Worm (Caenorhabditis elegans) whole organism, early embryonic: ENCODE measurements around the gene cht-5.

ENCODE experiments used
- B0310.2 ChIP-seq: sonication (generic microtip); optimal IDR thresholded peaks from 2 replicates; lab custom pipeline; 2016; ENCODE audit warnings: mild to moderate bottlenecking, missing genetic modification characterization, missing compliant biosample characterization
- F13C5.2 ChIP-seq: sonication (generic microtip); optimal IDR thresholded peaks from 2 replicates; lab custom pipeline; 2017; ENCODE audit warnings: mild to moderate bottlenecking, missing genetic modification characterization, inconsistent platforms, missing compliant biosample characterization
- aly-1 ChIP-seq: sonication (generic microtip); optimal IDR thresholded peaks from 2 replicates; lab custom pipeline; 2016; ENCODE audit warnings: missing genetic modification characterization, missing compliant biosample characterization
- ama-1 ChIP-seq: fragments of 150-350 bp; optimal IDR thresholded peaks from 2 replicates; lab custom pipeline; 2014
- ceh-13 ChIP-seq: fragments of 200-800 bp; sonication (Bioruptor generic); optimal IDR thresholded peaks from 2 replicates; lab custom pipeline; 2018; ENCODE audit warnings: mild to moderate bottlenecking, missing genetic modification characterization, missing compliant biosample characterization
- ceh-36 ChIP-seq: sonication (generic microtip); optimal IDR thresholded peaks from 2 replicates; lab custom pipeline; 2016; ENCODE audit warnings: missing genetic modification characterization, inconsistent platforms, missing compliant biosample characterization
- ets-7 ChIP-seq: sonication (generic microtip); optimal IDR thresholded peaks from 2 replicates; lab custom pipeline; 2016; ENCODE audit warnings: missing genotype, missing genetic modification characterization, missing compliant biosample characterization
- flt-1 ChIP-seq: fragments of 200-800 bp; sonication (Bioruptor generic); IDR thresholded peaks from 2 replicates; pipeline ENCODE4 v1.3.6; 2022; ENCODE audit warnings: missing genetic modification characterization, missing compliant biosample characterization
- hmbx-1 ChIP-seq: sonication (generic microtip); optimal IDR thresholded peaks from 2 replicates; lab custom pipeline; 2016; ENCODE audit warnings: mild to moderate bottlenecking, missing genetic modification characterization, missing compliant biosample characterization
- hmg-4 ChIP-seq: fragments of 200-800 bp; sonication (Bioruptor generic); optimal IDR thresholded peaks from 2 replicates; lab custom pipeline; 2018; ENCODE audit warnings: mild to moderate bottlenecking, missing genetic modification characterization, missing compliant biosample characterization
- hnd-1 ChIP-seq: sonication (generic microtip); optimal IDR thresholded peaks from 2 replicates; lab custom pipeline; 2016; ENCODE audit warnings: missing genetic modification characterization, missing compliant biosample characterization
- pes-1 ChIP-seq: fragments of 200-800 bp; sonication (Bioruptor generic); IDR thresholded peaks from 2 replicates; pipeline ENCODE4 v1.3.6; 2022; ENCODE audit warnings: missing genetic modification reagents, missing genetic modification characterization, missing compliant biosample characterization
- scrt-1 ChIP-seq: fragments of 200-800 bp; sonication (Bioruptor generic); IDR thresholded peaks from 2 replicates; pipeline ENCODE4 v1.3.6; 2022; ENCODE audit warnings: missing genetic modification characterization, missing compliant biosample characterization
- sea-1 ChIP-seq: fragments of 200-800 bp; sonication (Bioruptor generic); conservative IDR thresholded peaks from 2 replicates; pipeline ENCODE4 v1.3.6; 2022; ENCODE audit warnings: missing genetic modification characterization, missing compliant biosample characterization
- tbx-11 ChIP-seq: fragments of 200-800 bp; sonication (Bioruptor generic); IDR thresholded peaks from 2 replicates; pipeline ENCODE4 v1.3.6; 2022; ENCODE audit warnings: missing genetic modification characterization, missing compliant biosample characterization
- tbx-37 ChIP-seq: fragments of 200-800 bp; sonication (Bioruptor generic); conservative IDR thresholded peaks from 2 replicates; pipeline ENCODE4 v1.3.6; 2022; ENCODE audit warnings: missing genetic modification reagents, missing genetic modification characterization, missing compliant biosample characterization
- tra-4 ChIP-seq: sonication (generic microtip); optimal IDR thresholded peaks from 2 replicates; lab custom pipeline; 2017; ENCODE audit warnings: missing genetic modification characterization, missing compliant biosample characterization

The cht-5 gene

DNA sequence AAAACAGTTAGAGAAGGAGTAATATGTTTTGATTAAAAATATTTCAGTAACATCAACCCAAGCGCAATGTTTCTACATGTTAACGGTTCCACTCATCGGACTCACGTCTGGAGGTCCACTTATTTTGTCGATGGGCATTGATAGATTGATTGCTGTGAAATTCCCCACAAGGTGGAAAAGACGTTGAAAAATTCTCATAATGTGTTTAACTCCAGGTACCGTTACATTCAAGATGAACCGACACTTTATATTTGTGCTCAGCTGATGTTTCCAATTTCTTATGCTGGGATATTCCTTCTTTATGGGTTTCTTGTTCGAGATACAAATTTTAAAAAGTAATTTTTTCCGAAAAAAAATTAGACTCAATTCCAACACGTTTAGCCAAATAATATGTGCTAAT is 38.6 kb downstream of the cht-5 start:
- no peak for TF ChIP-seq tbx-37
- TF ChIP-seq ceh-36 (tag; lab: Kevin White, UChicago): no peak
- no peak for TF ChIP-seq B0310.2
- TF ChIP-seq ama-1 (lab: Kevin White, UChicago): no peak

DNA sequence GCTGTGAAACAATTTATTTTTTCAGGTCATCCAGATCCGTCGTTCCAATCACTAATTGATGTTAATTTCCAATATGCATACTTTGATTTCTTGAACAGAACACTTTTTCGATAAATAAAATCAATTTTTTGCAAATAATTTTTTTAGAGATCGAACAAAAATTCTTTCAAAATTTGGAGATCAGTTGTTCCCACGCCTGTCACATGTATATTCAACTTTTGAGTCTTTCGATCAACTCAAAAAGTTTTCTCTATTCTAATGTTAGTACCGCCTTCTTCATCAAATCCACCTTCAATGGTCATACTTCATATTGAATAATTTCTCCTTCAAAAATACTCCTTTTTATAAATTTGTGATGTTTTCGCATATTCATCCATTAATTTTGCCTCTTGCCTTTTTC is 40.3 kb downstream of the cht-5 start, which contains the start of gene srsx-29:
srsx-29 (plus strand) TSS at position 301 of the 400 bp plus-strand sequence.
- TF ChIP-seq ets-7 (tag; lab: Kevin White, UChicago) (no peak), ceh-36 (tag; lab: Kevin White, UChicago) (no peak), flt-1 (GFP tag; lab: Robert Waterston, UW) (no peak), tra-4 (tag; lab: Kevin White, UChicago) (no peak), B0310.2 (no peak), hmbx-1 (no peak), aly-1 (tag; lab: Kevin White, UChicago) (no peak), hmg-4 (no peak), hnd-1 (tag; lab: Kevin White, UChicago) (no peak), sea-1 (no peak), pes-1 (GFP tag; lab: Robert Waterston, UW) (no peak), scrt-1 (no peak), ceh-13 (GFP tag; lab: Kevin White, UChicago) (no peak), F13C5.2 (tag; lab: Kevin White, UChicago) (no peak), ama-1 (lab: Kevin White, UChicago) (no peak), tbx-11 (GFP tag; lab: Robert Waterston, UW) (no peak), tbx-37 (no peak)

DNA sequence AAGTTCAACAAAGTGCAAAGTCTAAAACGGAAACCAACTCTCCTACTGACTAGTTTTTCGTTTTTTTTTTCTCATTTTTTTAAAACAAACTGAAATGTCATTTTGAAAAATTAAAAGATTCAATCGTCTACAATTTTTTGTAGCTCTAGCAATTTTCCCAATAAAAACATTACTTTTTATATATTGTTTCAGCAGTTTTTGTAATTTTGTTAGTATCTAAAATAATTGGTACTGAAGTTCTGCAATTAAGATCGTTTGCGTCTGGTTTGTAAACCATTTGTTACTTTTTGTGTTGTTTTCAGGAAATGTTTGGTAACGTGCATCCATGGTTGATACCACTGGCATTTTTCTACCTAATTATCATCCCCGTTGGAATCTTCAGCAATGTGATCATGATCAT is 44.1 kb downstream of the cht-5 start, which contains the start of gene srsx-30:
srsx-30 (plus strand) TSS at position 301 of the 400 bp plus-strand sequence.
- no peak for TF ChIP-seq tra-4 (tag; lab: Kevin White, UChicago)
- no peak for TF ChIP-seq flt-1 (GFP tag; lab: Robert Waterston, UW)
- TF ChIP-seq sea-1: no peak
- TF ChIP-seq pes-1 (GFP tag; lab: Robert Waterston, UW): no peak
- TF ChIP-seq tbx-11 (GFP tag; lab: Robert Waterston, UW): no peak
- no peak for TF ChIP-seq aly-1 (tag; lab: Kevin White, UChicago)
- no peak for TF ChIP-seq hmg-4
- no peak for TF ChIP-seq F13C5.2 (tag; lab: Kevin White, UChicago)
- TF ChIP-seq B0310.2: no peak
- TF ChIP-seq tbx-37: no peak
- no peak for TF ChIP-seq scrt-1
- no peak for TF ChIP-seq hmbx-1
- TF ChIP-seq ceh-13 (GFP tag; lab: Kevin White, UChicago): no peak

DNA sequence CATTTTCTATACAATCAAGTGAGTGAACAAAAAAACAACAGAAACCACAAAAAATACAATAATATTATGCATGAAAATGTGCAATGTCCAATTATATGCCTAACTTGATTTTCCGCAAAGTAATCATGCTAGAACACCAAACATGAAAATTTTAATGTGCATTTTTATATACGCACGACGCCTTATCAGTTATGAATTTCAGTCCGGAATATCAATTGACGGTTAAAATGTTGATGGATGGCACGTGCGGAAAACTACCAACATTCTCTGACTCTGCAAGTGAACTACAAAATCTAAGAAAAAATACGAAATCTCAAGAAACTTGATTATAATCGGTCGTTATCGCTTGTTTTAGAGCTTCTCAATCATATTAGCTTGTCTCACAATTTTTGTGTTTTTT is 45.5 kb downstream of the cht-5 start:
- no peak for TF ChIP-seq tbx-11 (GFP tag; lab: Robert Waterston, UW)

DNA sequence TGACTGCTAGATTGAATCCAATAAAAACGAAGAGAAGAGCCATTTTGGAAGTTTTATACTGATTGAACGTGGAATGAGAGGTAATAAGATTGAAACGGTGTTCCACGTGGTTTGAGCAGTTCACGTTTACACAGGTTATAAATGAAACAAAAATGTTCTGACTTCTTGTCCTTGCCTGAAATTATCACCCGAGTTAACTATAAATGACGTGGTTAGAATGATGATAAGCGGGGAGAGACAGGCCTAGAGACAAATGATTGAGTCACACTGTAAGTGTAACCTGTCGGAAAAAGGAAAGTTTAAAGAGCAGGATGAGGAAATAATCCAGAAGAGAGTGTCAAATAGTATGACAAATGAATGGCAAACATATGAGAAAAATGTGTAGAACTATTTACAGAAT is 46.5 kb downstream of the cht-5 start, which contains the start of gene C51E3.10:
C51E3.10 (minus strand) TSS at position 181 of the 400 bp plus-strand sequence.
- TF ChIP-seq sea-1 (no peak), aly-1 (tag; lab: Kevin White, UChicago) (no peak), tbx-37 (no peak), scrt-1 (no peak), flt-1 (GFP tag; lab: Robert Waterston, UW) (no peak), B0310.2 (no peak), tra-4 (tag; lab: Kevin White, UChicago) (no peak), hmg-4 (no peak), hnd-1 (tag; lab: Kevin White, UChicago) (no peak), pes-1 (GFP tag; lab: Robert Waterston, UW) (no peak), tbx-11 (GFP tag; lab: Robert Waterston, UW) (no peak), F13C5.2 (tag; lab: Kevin White, UChicago) (no peak), hmbx-1 (no peak), ceh-36 (tag; lab: Kevin White, UChicago) (no peak)

DNA sequence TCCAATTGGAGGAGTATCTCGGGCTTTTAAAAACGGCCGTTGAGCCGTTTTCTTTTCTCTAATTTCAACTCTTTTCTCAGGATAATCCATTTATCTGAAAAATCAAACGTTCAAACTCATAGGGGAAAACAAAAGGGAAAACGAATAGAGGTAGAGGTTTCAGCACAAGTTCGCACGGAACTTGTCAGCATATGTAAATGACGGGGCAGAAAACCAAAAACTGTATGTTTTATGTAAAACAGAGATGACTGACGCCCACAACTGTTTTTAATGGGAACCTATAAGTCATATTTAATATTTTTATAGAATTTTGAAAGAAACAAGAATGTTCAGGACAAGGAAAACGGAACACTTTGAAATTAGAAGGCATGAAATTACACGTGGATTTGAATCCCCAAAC is 51.9 kb downstream of the cht-5 start, which contains the start of gene C51E3.6:
C51E3.6 (minus strand) TSS at position 101 of the 400 bp plus-strand sequence.
- TF ChIP-seq hmg-4: no peak
- TF ChIP-seq ceh-36 (tag; lab: Kevin White, UChicago): no peak
- TF ChIP-seq sea-1: no peak
- TF ChIP-seq tbx-11 (GFP tag; lab: Robert Waterston, UW): no peak
- TF ChIP-seq ceh-13 (GFP tag; lab: Kevin White, UChicago): no peak
- no peak for TF ChIP-seq tbx-37
- TF ChIP-seq ets-7 (tag; lab: Kevin White, UChicago): no peak
- no peak for TF ChIP-seq hmbx-1
- TF ChIP-seq tra-4 (tag; lab: Kevin White, UChicago): no peak
- TF ChIP-seq pes-1 (GFP tag; lab: Robert Waterston, UW): no peak
- TF ChIP-seq hnd-1 (tag; lab: Kevin White, UChicago): no peak
- TF ChIP-seq aly-1 (tag; lab: Kevin White, UChicago): no peak
- no peak for TF ChIP-seq ama-1 (lab: Kevin White, UChicago)
- no peak for TF ChIP-seq scrt-1
- TF ChIP-seq flt-1 (GFP tag; lab: Robert Waterston, UW): no peak
- no peak for TF ChIP-seq B0310.2
- no peak for TF ChIP-seq F13C5.2 (tag; lab: Kevin White, UChicago)
